Worm (Caenorhabditis elegans): Measurements from ENCODE around the gene F49C12.1.

DNA sequence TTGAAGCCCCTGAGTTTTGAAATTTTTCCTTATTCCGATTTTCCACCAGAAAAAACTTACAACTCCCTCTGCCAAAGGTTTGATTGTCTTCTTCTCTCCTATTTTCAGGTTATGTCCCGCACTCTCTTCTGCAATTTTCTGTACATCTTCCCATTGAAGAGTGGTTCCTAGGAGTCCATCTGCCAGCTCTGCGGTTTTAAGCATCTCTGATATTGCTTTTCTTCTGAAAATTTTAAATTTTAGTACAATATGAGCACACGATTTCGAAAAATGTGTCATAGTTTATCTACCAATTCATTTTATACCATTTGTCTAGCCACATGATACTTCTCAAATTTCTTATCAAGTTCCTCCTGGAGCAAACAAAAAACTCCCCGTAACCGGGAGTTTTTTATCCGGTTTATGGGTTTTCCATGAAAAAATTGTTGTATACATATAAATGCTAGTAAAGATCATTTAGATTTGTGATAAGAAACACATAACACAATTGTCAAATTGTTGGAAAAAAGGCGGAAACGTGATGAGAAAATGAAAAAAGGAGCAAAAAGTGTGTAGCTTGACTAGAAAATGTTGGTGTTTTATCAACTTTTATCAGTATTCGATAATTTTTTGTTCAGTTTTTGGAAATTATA, 14.9 kb upstream of the F49C12.1 start:
- TF ChIP-seq ztf-23 (GFP tag; IDR thresholded peaks at IDR 0.05) (no peak), ref-1 (GFP tag; conservative IDR thresholded peaks at IDR 0.05) (no peak), flt-1 (GFP tag; IDR thresholded peaks at IDR 0.05) (no peak), klf-2 (GFP tag; conservative IDR thresholded peaks at IDR 0.05) (no peak), T22C8.4 (GFP tag; IDR thresholded peaks at IDR 0.05) (no peak), ztf-29 (GFP tag; IDR thresholded peaks at IDR 0.05) (no peak), cog-1 (tag; optimal IDR thresholded peaks at IDR 0.05) (no peak), tab-1 (GFP tag; IDR thresholded peaks at IDR 0.05) (no peak), med-1 (GFP tag; optimal IDR thresholded peaks at IDR 0.05; ENCODE audit: insufficient read depth) (no peak)
